Fruit fly (Drosophila melanogaster): Measurements from ENCODE around the gene CG32983.
A peak's percentile ranks its signal among the peaks of the same experiment; 100 is the strongest.

Gene CG32983

DNA sequence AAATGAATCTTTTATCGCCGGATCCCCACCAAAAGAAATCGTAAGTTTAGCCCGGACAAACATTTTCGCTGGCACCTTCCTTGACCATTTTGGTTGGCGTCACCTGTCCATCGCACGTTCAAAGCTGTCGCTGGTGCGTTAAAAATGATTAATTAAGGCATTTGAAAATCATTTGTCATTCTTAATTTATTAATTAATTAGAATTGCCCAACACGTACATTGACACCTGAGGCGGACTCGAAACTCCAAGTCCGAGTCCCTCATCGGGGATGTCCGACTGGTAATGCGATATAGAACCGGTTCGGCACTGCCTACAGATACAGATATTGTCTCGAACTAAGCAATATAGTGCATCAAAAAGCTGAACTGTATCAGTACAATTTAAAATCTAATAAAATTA is 22.6 kb downstream of the CG32983 start:
- TF ChIP-seq Hr83 (GFP tag; optimal IDR thresholded peaks at IDR 0.05; ENCODE audit: poor library complexity, severe bottlenecking) (no peak), OdsH (GFP tag; optimal IDR thresholded peaks at IDR 0.05) (no peak), Rel (GFP tag; optimal IDR thresholded peaks at IDR 0.05) (no peak), Rel (tag; optimal IDR thresholded peaks at IDR 0.05) (peak; percentile 16), Vsx2 (GFP tag; optimal IDR thresholded peaks at IDR 0.05; ENCODE audit: partially characterized antibody) (no peak), Hr78 (GFP tag; optimal IDR thresholded peaks at IDR 0.05) (no peak), lola (GFP tag; optimal IDR thresholded peaks at IDR 0.05) (no peak)

- TF ChIP-seq CG32264 (GFP tag; optimal IDR thresholded peaks at IDR 0.05) = no peak
- TF ChIP-seq CrebA (GFP tag; optimal IDR thresholded peaks at IDR 0.05; ENCODE audit: borderline replicate concordance) = no peak
- TF ChIP-seq Myc (optimal IDR thresholded peaks at IDR 0.05) = peak; percentile 86
- no peak for TF ChIP-seq dl (GFP tag; optimal IDR thresholded peaks at IDR 0.05; ENCODE audit: insufficient read depth in 1 of 2, partially characterized antibody in 2 of 2)
- no peak for TF ChIP-seq GATAd (GFP tag; optimal IDR thresholded peaks at IDR 0.05)
Observed at dm6 chr2L:8888720-8889119, 23.1 kb downstream of the CG32983 start.

dm6 chr2L:8891140-8891539 is 25.5 kb downstream of the CG32983 start, which contains the start of gene CG42713:
Gene CG42713, plus strand, starts transcription at chr2L:8891440.
- TF ChIP-seq foxo (GFP tag; optimal IDR thresholded peaks at IDR 0.05) = no peak
- no peak for TF ChIP-seq pan (optimal IDR thresholded peaks at IDR 0.05)
- TF ChIP-seq Hr78 (GFP tag; optimal IDR thresholded peaks at IDR 0.05) = no peak
- no peak for TF ChIP-seq sage (GFP tag; optimal IDR thresholded peaks at IDR 0.05)
- no peak for TF ChIP-seq Hr83 (GFP tag; optimal IDR thresholded peaks at IDR 0.05; ENCODE audit: poor library complexity, severe bottlenecking)
- no peak for TF ChIP-seq CG32264 (GFP tag; optimal IDR thresholded peaks at IDR 0.05)
- no peak for TF ChIP-seq woc (GFP tag; optimal IDR thresholded peaks at IDR 0.05)
- TF ChIP-seq jim (GFP tag; optimal IDR thresholded peaks at IDR 0.05) = no peak
- no peak for TF ChIP-seq Sp1 (GFP tag; optimal IDR thresholded peaks at IDR 0.05)
- TF ChIP-seq dsf (GFP tag; optimal IDR thresholded peaks at IDR 0.05; ENCODE audit: borderline replicate concordance) = no peak

dm6 chr2L:8894224-8894623 is 28.6 kb downstream of the CG32983 start:
- TF ChIP-seq psq (GFP tag; optimal IDR thresholded peaks at IDR 0.05) (no peak), Mio (GFP tag; optimal IDR thresholded peaks at IDR 0.05) (no peak), br (GFP tag; optimal IDR thresholded peaks at IDR 0.05) (no peak), OdsH (GFP tag; optimal IDR thresholded peaks at IDR 0.05) (no peak), usp (GFP tag; optimal IDR thresholded peaks at IDR 0.05) (no peak), Vsx2 (GFP tag; optimal IDR thresholded peaks at IDR 0.05; ENCODE audit: partially characterized antibody) (no peak), foxo (GFP tag; optimal IDR thresholded peaks at IDR 0.05) (peak in 1 of 2 experiments; percentile 24), brk (GFP tag; optimal IDR thresholded peaks at IDR 0.05) (no peak), h (GFP tag; optimal IDR thresholded peaks at IDR 0.05) (peak; percentile 22), HLH106 (tag; optimal IDR thresholded peaks at IDR 0.05) (peak; percentile 20)

dm6 chr2L:8897954-8898713 is 32.5 kb downstream of the CG32983 start:
- no peak for TF ChIP-seq usp (GFP tag; optimal IDR thresholded peaks at IDR 0.05)
- peak; percentile 68 for TF ChIP-seq CG9705 (GFP tag; optimal IDR thresholded peaks at IDR 0.05)
- no peak for TF ChIP-seq Jra (GFP tag; optimal IDR thresholded peaks at IDR 0.05)
- no peak for TF ChIP-seq Mio (GFP tag; optimal IDR thresholded peaks at IDR 0.05)
- TF ChIP-seq foxo (GFP tag; optimal IDR thresholded peaks at IDR 0.05) = peak in 1 of 2 experiments; percentile 67
- TF ChIP-seq Hnf4 (GFP tag; optimal IDR thresholded peaks at IDR 0.05) = peak; percentile 15
- TF ChIP-seq ey (GFP tag; optimal IDR thresholded peaks at IDR 0.05) = peak; percentile 74
- TF ChIP-seq h (GFP tag; optimal IDR thresholded peaks at IDR 0.05) = peak; percentile 69
- peak; percentile 54 for TF ChIP-seq rgr (GFP tag; optimal IDR thresholded peaks at IDR 0.05)
- no peak for TF ChIP-seq Hr78 (GFP tag; optimal IDR thresholded peaks at IDR 0.05)
- peak; percentile 61 for TF ChIP-seq sage (GFP tag; optimal IDR thresholded peaks at IDR 0.05)
- TF ChIP-seq N (GFP tag; optimal IDR thresholded peaks at IDR 0.05) = no peak
- TF ChIP-seq brk (GFP tag; optimal IDR thresholded peaks at IDR 0.05) = peak; percentile 59
- TF ChIP-seq Myc (optimal IDR thresholded peaks at IDR 0.05) = no peak
- TF ChIP-seq dmrt93B (GFP tag; optimal IDR thresholded peaks at IDR 0.05) = peak; percentile 45
- peak; percentile 34 for TF ChIP-seq sv (GFP tag; optimal IDR thresholded peaks at IDR 0.05)
- TF ChIP-seq dl (GFP tag; optimal IDR thresholded peaks at IDR 0.05; ENCODE audit: insufficient read depth in 1 of 2, partially characterized antibody in 2 of 2) = peak; percentile 45 to 77
- peak; percentile 30 for TF ChIP-seq CrebA (GFP tag; optimal IDR thresholded peaks at IDR 0.05; ENCODE audit: borderline replicate concordance)
- no peak for TF ChIP-seq lola (GFP tag; optimal IDR thresholded peaks at IDR 0.05)
- no peak for TF ChIP-seq dsf (GFP tag; optimal IDR thresholded peaks at IDR 0.05; ENCODE audit: borderline replicate concordance)
- TF ChIP-seq HLH106 (tag; optimal IDR thresholded peaks at IDR 0.05) = peak; percentile 81
- TF ChIP-seq Dfd (GFP tag; optimal IDR thresholded peaks at IDR 0.05) = no peak
- TF ChIP-seq OdsH (GFP tag; optimal IDR thresholded peaks at IDR 0.05) = peak; percentile 68
- TF ChIP-seq GATAd (GFP tag; optimal IDR thresholded peaks at IDR 0.05) = no peak
- TF ChIP-seq Sp1 (GFP tag; optimal IDR thresholded peaks at IDR 0.05) = peak; percentile 74
- TF ChIP-seq woc (GFP tag; optimal IDR thresholded peaks at IDR 0.05) = peak; percentile 55
- peak; percentile 73 for TF ChIP-seq br (GFP tag; optimal IDR thresholded peaks at IDR 0.05)
- peak; percentile 71 for TF ChIP-seq fru (GFP tag; optimal IDR thresholded peaks at IDR 0.05)
- peak; percentile 48 for TF ChIP-seq psq (GFP tag; optimal IDR thresholded peaks at IDR 0.05)
- TF ChIP-seq CG32264 (GFP tag; optimal IDR thresholded peaks at IDR 0.05) = no peak
- TF ChIP-seq pan (optimal IDR thresholded peaks at IDR 0.05) = no peak
- TF ChIP-seq Rel (GFP tag; optimal IDR thresholded peaks at IDR 0.05) = peak; percentile 71
- TF ChIP-seq Rel (tag; optimal IDR thresholded peaks at IDR 0.05) = no peak
- no peak for TF ChIP-seq jim (GFP tag; optimal IDR thresholded peaks at IDR 0.05)

All from whole organism, wandering third instar larva.